Comparison of ENCODE assay signal across 1 fruit fly cellular context in genomic region chr3R:10111815-10112185, dm6.
TF ChIP-seq lines count a peak whose summit lies in the region.

No protein-coding gene starts in this region.

TF ChIP-seq in whole organism, embryonic, 481 proteins besides CTCF, POLR2A, EP300 and RAD21 (continued from another document):
- no peak for TF ChIP-seq CG15073 (GFP tag; optimal IDR thresholded peaks at IDR 0.05; lab: Kevin White, UChicago)
- peak; percentile 24 for TF ChIP-seq Oli (tag; optimal IDR thresholded peaks at IDR 0.05; lab: Kevin White, UChicago)
- TF ChIP-seq Hand (GFP tag; optimal IDR thresholded peaks at IDR 0.05; lab: Kevin White, UChicago) = no peak
- peak; percentile 54 for TF ChIP-seq CG9727 (GFP tag; optimal IDR thresholded peaks at IDR 0.05; lab: Kevin White, UChicago)
- TF ChIP-seq Sox102F (GFP tag; optimal IDR thresholded peaks at IDR 0.05; lab: Kevin White, UChicago) = no peak
- no peak for TF ChIP-seq pzg (GFP tag; optimal IDR thresholded peaks at IDR 0.05; lab: Kevin White, UChicago)
- TF ChIP-seq pan (optimal IDR thresholded peaks at IDR 0.05; lab: Kevin White, UChicago) = no peak
- TF ChIP-seq pan (GFP tag; optimal IDR thresholded peaks at IDR 0.05 in 1 of 2, IDR thresholded peaks at IDR 0.05 in 1 of 2) = peak in 1 of 2 experiments; percentile 7
- peak; percentile 42 for TF ChIP-seq phol (tag; optimal IDR thresholded peaks at IDR 0.05; lab: Kevin White, UChicago)
- TF ChIP-seq CG12104 (GFP tag; optimal IDR thresholded peaks at IDR 0.05; lab: Kevin White, UChicago) = no peak
- TF ChIP-seq chn (GFP tag; optimal IDR thresholded peaks at IDR 0.05; lab: Kevin White, UChicago) = no peak
- no peak for TF ChIP-seq lmd (GFP tag; IDR thresholded peaks at IDR 0.05; lab: Robert Waterston, UW)
- peak; percentile 16 for TF ChIP-seq CG14710 (tag; optimal IDR thresholded peaks at IDR 0.05; lab: Kevin White, UChicago)
- no peak for TF ChIP-seq Mes4 (GFP tag; optimal IDR thresholded peaks at IDR 0.05; lab: Kevin White, UChicago)
- no peak for TF ChIP-seq CG34376 (GFP tag; optimal IDR thresholded peaks at IDR 0.05; lab: Kevin White, UChicago)
- TF ChIP-seq trem (tag; optimal IDR thresholded peaks at IDR 0.05; lab: Kevin White, UChicago) = peak; percentile 0
- peak; percentile 26 for TF ChIP-seq CG9437 (GFP tag; optimal IDR thresholded peaks at IDR 0.05; lab: Kevin White, UChicago)
- TF ChIP-seq unpg (GFP tag; optimal IDR thresholded peaks at IDR 0.05; lab: Kevin White, UChicago) = peak; percentile 27
- peak; percentile 4 for TF ChIP-seq ind (GFP tag; optimal IDR thresholded peaks at IDR 0.05; lab: Kevin White, UChicago)
- peak in 1 of 2 experiments; percentile 37 for TF ChIP-seq bsh (GFP tag; optimal IDR thresholded peaks at IDR 0.05; lab: Kevin White, UChicago)
- TF ChIP-seq Bgb (GFP tag; IDR thresholded peaks at IDR 0.05; lab: Robert Waterston, UW; ENCODE audit: partially characterized antibody) = no peak
TF ChIP-seq in whole organism, embryonic: peak in this region for 59.
